Worm (Caenorhabditis elegans) whole organism, L1 larva: Measurements from ENCODE around the gene str-97.
A peak's percentile ranks its signal among the peaks of the same experiment; 100 is the strongest.

Experiments
- C04F5.9 ChIP-seq: sonication (generic microtip); optimal IDR thresholded peaks from 2 replicates; lab custom pipeline; 2016; ENCODE audit warnings: missing genetic modification characterization, missing compliant biosample characterization
- C34B4.2 ChIP-seq: sonication (generic microtip); optimal IDR thresholded peaks from 2 replicates; lab custom pipeline; 2017; ENCODE audit warnings: mild to moderate bottlenecking, missing genetic modification characterization, missing compliant biosample characterization
- Y116A8C.19 ChIP-seq: sonication (generic microtip); optimal IDR thresholded peaks from 2 replicates; lab custom pipeline; 2016; ENCODE audit warnings: missing compliant biosample characterization, missing genetic modification characterization, borderline replicate concordance
- aly-2 ChIP-seq: fragments of 150-350 bp; optimal IDR thresholded peaks from 2 replicates; lab custom pipeline; 2014; ENCODE audit warnings: missing biosample characterization, missing genetic modification characterization
- ama-1 ChIP-seq: fragments of 150-350 bp; optimal IDR thresholded peaks from 2 replicates; lab custom pipeline; 2014
- ceh-88 ChIP-seq: fragments of 200-800 bp; sonication (Bioruptor generic); IDR thresholded peaks from 2 replicates; pipeline ENCODE4 v1.3.6; 2022; ENCODE audit warnings: missing genetic modification characterization, missing compliant biosample characterization
- dpl-1 ChIP-seq, 3 experiments: fragments of 150-350 bp in 2 of 3; sonication (generic microtip) in 1 of 3; optimal IDR thresholded peaks; 2 replicates each; lab custom pipeline; 2014 to 2017; ENCODE audit warnings: missing biosample characterization in 3 of 3, missing genetic modification characterization in 3 of 3, missing genetic modification reagents in 3 of 3
- dsc-1 ChIP-seq: sonication (generic microtip); optimal IDR thresholded peaks from 2 replicates; lab custom pipeline; 2016; ENCODE audit warnings: mild to moderate bottlenecking, missing genetic modification characterization, missing compliant biosample characterization
- egl-13 ChIP-seq: sonication (generic microtip); optimal IDR thresholded peaks from 2 replicates; lab custom pipeline; 2016; ENCODE audit warnings: missing genotype, missing genetic modification reagents, missing genetic modification characterization, missing compliant biosample characterization
- egl-27 ChIP-seq, 2 experiments: fragments of 150-350 bp in 1 of 2; sonication (generic microtip); optimal IDR thresholded peaks; 3 replicates each; lab custom pipeline; 2017 to 2018; ENCODE audit warnings: missing biosample characterization in 2 of 2, missing genetic modification characterization in 2 of 2, missing genetic modification reagents in 2 of 2
- elt-2 ChIP-seq: sonication (generic microtip); optimal IDR thresholded peaks from 2 replicates; lab custom pipeline; 2016; ENCODE audit warnings: missing genetic modification characterization, mild to moderate bottlenecking, inconsistent platforms, missing compliant biosample characterization, missing genetic modification reagents
- fkh-4 ChIP-seq: sonication (generic microtip); optimal IDR thresholded peaks from 2 replicates; lab custom pipeline; 2016; ENCODE audit warnings: missing compliant biosample characterization, missing genetic modification characterization, borderline replicate concordance
- fkh-8 ChIP-seq: sonication (generic microtip); optimal IDR thresholded peaks from 2 replicates; lab custom pipeline; 2016; ENCODE audit warnings: mild to moderate bottlenecking, missing genetic modification characterization, missing compliant biosample characterization
- hlh-17 ChIP-seq: fragments of 200-800 bp; sonication (Bioruptor generic); optimal IDR thresholded peaks from 2 replicates; lab custom pipeline; 2018; ENCODE audit warnings: missing genetic modification characterization, mild to moderate bottlenecking, missing compliant biosample characterization, moderate library complexity, borderline replicate concordance
- hlh-4 ChIP-seq: sonication (generic microtip); optimal IDR thresholded peaks from 2 replicates; lab custom pipeline; 2016; ENCODE audit warnings: mild to moderate bottlenecking, missing genetic modification characterization, missing compliant biosample characterization
- isw-1 ChIP-seq: fragments of 200-800 bp; sonication (Bioruptor generic); IDR thresholded peaks from 2 replicates; pipeline ENCODE4 v1.3.6; 2022; ENCODE audit warnings: missing genetic modification characterization, missing compliant biosample characterization
- lin-13 ChIP-seq: fragments of 150-350 bp; optimal IDR thresholded peaks from 2 replicates; lab custom pipeline; 2014; ENCODE audit warnings: missing biosample characterization, missing genetic modification reagents, missing genetic modification characterization
- lin-14 ChIP-seq: fragments of 200-800 bp; sonication (Bioruptor generic); optimal IDR thresholded peaks from 2 replicates; lab custom pipeline; 2018; ENCODE audit warnings: mild to moderate bottlenecking, missing genetic modification characterization, moderate library complexity, missing compliant biosample characterization
- lir-3 ChIP-seq: sonication (generic microtip); optimal IDR thresholded peaks from 2 replicates; lab custom pipeline; 2016; ENCODE audit warnings: mild to moderate bottlenecking, missing genetic modification characterization, moderate library complexity, missing compliant biosample characterization; ENCODE audit not compliant: poor library complexity
- lsy-2 ChIP-seq, 2 experiments: fragments of 150-350 bp; optimal IDR thresholded peaks; 2 replicates each; lab custom pipeline; 2014; ENCODE audit warnings: missing biosample characterization in 2 of 2, missing genetic modification characterization in 2 of 2
- mep-1 ChIP-seq: fragments of 150-350 bp; optimal IDR thresholded peaks from 2 replicates; lab custom pipeline; 2014; ENCODE audit warnings: missing biosample characterization, missing genetic modification characterization
- nhr-11 ChIP-seq: fragments of 150-350 bp; optimal IDR thresholded peaks from 2 replicates; lab custom pipeline; 2014; ENCODE audit warnings: missing biosample characterization, missing genetic modification characterization
- nhr-19 ChIP-seq: fragments of 200-800 bp; sonication (Bioruptor generic); conservative IDR thresholded peaks from 2 replicates; pipeline ENCODE4 v1.3.6; 2022; ENCODE audit warnings: missing genetic modification characterization, missing compliant biosample characterization
- nhr-20 ChIP-seq: sonication (generic microtip); optimal IDR thresholded peaks from 2 replicates; lab custom pipeline; 2016; ENCODE audit warnings: mild to moderate bottlenecking, missing genetic modification characterization, missing compliant biosample characterization
- nhr-237 ChIP-seq: fragments of 150-350 bp; optimal IDR thresholded peaks from 2 replicates; lab custom pipeline; 2014; ENCODE audit warnings: missing biosample characterization, missing genetic modification characterization
- nhr-28 ChIP-seq: fragments of 150-350 bp; optimal IDR thresholded peaks from 2 replicates; lab custom pipeline; 2014; ENCODE audit warnings: missing biosample characterization, missing genetic modification characterization
- nhr-71 ChIP-seq: sonication (generic microtip); optimal IDR thresholded peaks from 2 replicates; lab custom pipeline; 2016; ENCODE audit warnings: mild to moderate bottlenecking, missing genetic modification characterization, moderate library complexity, missing compliant biosample characterization
- nhr-85 ChIP-seq: sonication (generic microtip); peaks from one replicate; lab custom pipeline; 2016; ENCODE audit warnings: missing genetic modification characterization, inconsistent platforms, missing compliant biosample characterization
- pqm-1 ChIP-seq: sonication (generic microtip); optimal IDR thresholded peaks from 3 replicates; lab custom pipeline; 2017; ENCODE audit warnings: missing biosample characterization, missing genetic modification characterization
- rnt-1 ChIP-seq: sonication (generic microtip); optimal IDR thresholded peaks from 2 replicates; lab custom pipeline; 2016; ENCODE audit warnings: mild to moderate bottlenecking, missing genetic modification characterization, moderate library complexity, missing compliant biosample characterization
- skn-1 ChIP-seq: fragments of 150-350 bp; optimal IDR thresholded peaks from 2 replicates; lab custom pipeline; 2014; ENCODE audit warnings: missing biosample characterization, missing genetic modification characterization
- unc-130 ChIP-seq: fragments of 150-350 bp; optimal IDR thresholded peaks from 2 replicates; lab custom pipeline; 2017; ENCODE audit warnings: missing biosample characterization, missing genetic modification characterization, inconsistent platforms
- unc-62 ChIP-seq: fragments of 150-350 bp; optimal IDR thresholded peaks from 2 replicates; lab custom pipeline; 2014; ENCODE audit warnings: missing biosample characterization, missing genetic modification reagents, missing genetic modification characterization
- unc-86 ChIP-seq: sonication (generic microtip); optimal IDR thresholded peaks from 2 replicates; lab custom pipeline; 2016; ENCODE audit warnings: missing genetic modification characterization, missing compliant biosample characterization
- unc-98 ChIP-seq: fragments of 200-800 bp; sonication (Bioruptor generic); IDR thresholded peaks from 2 replicates; pipeline ENCODE4 v1.3.6; 2022; ENCODE audit warnings: missing genetic modification characterization, missing compliant biosample characterization
- vab-15 ChIP-seq: sonication (generic microtip); optimal IDR thresholded peaks from 2 replicates; lab custom pipeline; 2017; ENCODE audit warnings: missing genotype, mild to moderate bottlenecking, missing genetic modification characterization, missing compliant biosample characterization
- zip-4 ChIP-seq: fragments of 200-800 bp; sonication (Bioruptor generic); optimal IDR thresholded peaks from 2 replicates; lab custom pipeline; 2018; ENCODE audit warnings: mild to moderate bottlenecking, missing genetic modification characterization, moderate library complexity, missing compliant biosample characterization
- ztf-11 ChIP-seq, 2 experiments: sonication (generic microtip); optimal IDR thresholded peaks; 2 replicates each; lab custom pipeline; 2016 to 2017; ENCODE audit warnings: missing genetic modification characterization in 2 of 2, missing biosample characterization in 1 of 2, missing compliant biosample characterization in 1 of 2

The str-97 gene

ce11 chrV:16180350-16180749 lies 25.3 kb upstream of the str-97 start, which contains the start of gene str-106:
str-106 (plus strand) TSS chrV:16180650.
- no peak for TF ChIP-seq unc-130 (tag; lab: Kevin White, UChicago)
- no peak for TF ChIP-seq dpl-1 (GFP tag; optimal IDR thresholded peaks at IDR 0.05; lab: Kevin White, UChicago)

DNA sequence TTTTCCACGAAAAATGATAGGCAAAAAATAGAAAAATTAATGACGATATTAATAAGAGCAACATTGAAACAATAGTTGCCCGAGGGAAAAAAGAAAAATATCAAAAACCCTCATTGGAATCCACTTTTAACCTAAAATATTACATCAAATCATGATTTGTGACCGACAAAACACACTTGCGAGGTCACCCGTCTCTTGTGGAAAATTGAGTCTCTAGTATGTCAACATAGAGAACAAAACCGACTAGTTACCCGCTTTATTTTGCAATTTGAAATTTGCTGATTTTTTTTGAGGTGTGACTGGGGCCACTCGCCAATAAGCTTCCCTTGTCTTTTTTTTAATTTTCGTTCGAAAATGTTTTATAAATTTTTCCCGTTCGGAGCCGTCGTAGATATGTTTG lies 20.7 kb upstream of the str-97 start, which contains the start of gene cyp-33D1:
TSS of gene cyp-33D1 (minus strand) at position 101 of the 400 bp plus-strand sequence.
- TF ChIP-seq aly-2 (tag; lab: Kevin White, UChicago) (no peak), lin-13 (GFP tag; lab: Kevin White, UChicago) (no peak), C04F5.9 (no peak), dsc-1 (no peak), unc-98 (GFP tag; lab: Robert Waterston, UW) (no peak), nhr-20 (tag; lab: Kevin White, UChicago) (no peak), rnt-1 (tag; lab: Kevin White, UChicago) (no peak)

DNA sequence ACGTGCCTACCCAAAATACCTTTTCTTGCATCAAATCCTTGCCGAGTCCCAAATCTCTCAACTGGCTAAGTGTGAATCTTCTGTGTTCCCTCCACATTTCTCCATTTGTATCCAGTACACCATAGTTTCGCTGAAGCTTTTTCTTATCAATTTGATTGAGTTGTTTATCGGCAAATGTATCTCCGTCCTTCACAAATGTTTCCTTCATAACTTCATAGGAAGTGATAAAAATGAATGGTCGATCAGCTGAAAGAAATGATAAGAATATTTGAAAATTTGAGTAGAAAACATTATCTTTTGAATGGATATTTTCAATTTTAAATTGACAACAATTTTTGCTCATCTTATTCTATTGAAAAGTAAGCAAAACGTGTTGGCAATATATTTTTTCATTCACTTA lies 20.2 kb upstream of the str-97 start:
- TF ChIP-seq ceh-88 (GFP tag; lab: Robert Waterston, UW) (no peak), nhr-237 (tag; lab: Kevin White, UChicago) (no peak), egl-27 (tag; optimal IDR thresholded peaks at IDR 0.05; lab: Kevin White, UChicago) (no peak), nhr-19 (no peak), pqm-1 (peak; percentile 74), lin-14 (no peak), unc-62 (GFP tag; lab: Kevin White, UChicago) (no peak), ama-1 (no peak), vab-15 (tag; lab: Kevin White, UChicago) (no peak), elt-2 (tag; lab: Kevin White, UChicago) (peak; percentile 79), ztf-11 (tag; optimal IDR thresholded peaks at IDR 0.05; lab: Kevin White, UChicago) (no peak), egl-13 (no peak)

DNA sequence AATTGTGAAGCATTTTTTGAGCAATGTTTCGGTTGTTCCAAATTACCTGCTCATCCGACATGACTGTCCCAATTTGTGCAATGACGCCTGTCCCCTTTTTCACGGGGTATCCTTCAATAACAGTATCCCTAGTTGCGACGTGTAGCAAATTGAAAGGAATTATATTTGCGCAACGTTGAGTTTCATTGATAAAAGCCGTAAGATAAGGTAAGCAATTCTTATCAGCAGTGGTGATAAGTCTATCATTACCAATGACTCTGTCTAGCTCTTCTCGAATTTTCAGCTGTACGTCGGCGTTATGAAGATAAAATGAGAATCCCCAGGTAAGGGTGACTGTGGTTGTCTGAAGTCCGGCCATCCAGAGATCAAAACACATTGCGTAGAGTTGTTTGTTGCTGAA lies 19.1 kb upstream of the str-97 start:
- TF ChIP-seq Y116A8C.19 (no peak), pqm-1 (peak; percentile 16), nhr-85 (tag; lab: Kevin White, UChicago) (peak; percentile 14), skn-1 (tag; lab: Kevin White, UChicago) (no peak), hlh-4 (tag; lab: Kevin White, UChicago) (no peak), lir-3 (tag; lab: Kevin White, UChicago) (no peak), zip-4 (GFP tag; lab: Kevin White, UChicago) (no peak), nhr-71 (tag; lab: Kevin White, UChicago) (no peak), lsy-2 (tag; optimal IDR thresholded peaks at IDR 0.05; lab: Kevin White, UChicago) (no peak), nhr-11 (tag; lab: Kevin White, UChicago) (no peak), isw-1 (GFP tag; lab: Robert Waterston, UW) (no peak), elt-2 (tag; lab: Kevin White, UChicago) (peak; percentile 57), vab-15 (tag; lab: Kevin White, UChicago) (no peak), fkh-8 (tag; lab: Kevin White, UChicago) (no peak), fkh-4 (tag; lab: Kevin White, UChicago) (no peak), hlh-17 (no peak), C34B4.2 (no peak), unc-86 (tag; lab: Kevin White, UChicago) (no peak), mep-1 (tag; lab: Kevin White, UChicago) (no peak), nhr-28 (tag; lab: Kevin White, UChicago) (no peak), egl-13 (no peak), ceh-88 (GFP tag; lab: Robert Waterston, UW) (no peak), unc-130 (tag; lab: Kevin White, UChicago) (no peak)
- TF ChIP-seq, all 84 proteins: peak for 3
